Worm (Caenorhabditis elegans) whole organism, late embryonic: Measurements from ENCODE around the gene dmsr-11.

ENCODE experiments used
- ceh-9 ChIP-seq: sonication (generic microtip); optimal IDR thresholded peaks from 2 replicates; lab custom pipeline; 2016; ENCODE audit warnings: mild to moderate bottlenecking, missing genetic modification characterization, inconsistent platforms, missing compliant biosample characterization
- dve-1 ChIP-seq: sonication (generic microtip); optimal IDR thresholded peaks from 2 replicates; lab custom pipeline; 2017; ENCODE audit warnings: antibody characterized with exemption, mild to moderate bottlenecking, missing genetic modification characterization, missing compliant biosample characterization
- elt-2 ChIP-seq: sonication (generic microtip); optimal IDR thresholded peaks from 2 replicates; lab custom pipeline; 2016; ENCODE audit warnings: missing genetic modification reagents, missing genetic modification characterization, missing compliant biosample characterization
- hlh-13 ChIP-seq: fragments of 200-800 bp; sonication (Bioruptor generic); optimal IDR thresholded peaks from 2 replicates; lab custom pipeline; 2018; ENCODE audit warnings: mild to moderate bottlenecking, missing genetic modification characterization, missing compliant biosample characterization
- hlh-15 ChIP-seq: sonication (generic microtip); optimal IDR thresholded peaks from 2 replicates; lab custom pipeline; 2016; ENCODE audit warnings: missing genetic modification characterization, missing compliant biosample characterization
- lim-6 ChIP-seq: sonication (generic microtip); optimal IDR thresholded peaks from 2 replicates; lab custom pipeline; 2016; ENCODE audit warnings: missing genetic modification characterization, missing compliant biosample characterization
- nfya-1 ChIP-seq: sonication (generic microtip); optimal IDR thresholded peaks from 2 replicates; lab custom pipeline; 2017; ENCODE audit warnings: missing genetic modification characterization, mild to moderate bottlenecking, missing compliant biosample characterization, antibody characterized with exemption, moderate library complexity
- nhr-11 ChIP-seq: fragments of 150-350 bp; optimal IDR thresholded peaks from 2 replicates; lab custom pipeline; 2014; ENCODE audit warnings: missing biosample characterization, missing genetic modification characterization
- pha-4 ChIP-seq: fragments of 150-350 bp; optimal IDR thresholded peaks from 2 replicates; lab custom pipeline; 2018; ENCODE audit warnings: missing biosample characterization, missing genetic modification reagents, missing genetic modification characterization
- pqm-1 ChIP-seq: sonication (generic microtip); optimal IDR thresholded peaks from 2 replicates; lab custom pipeline; 2016; ENCODE audit warnings: missing genetic modification characterization, missing compliant biosample characterization
- tbx-2 ChIP-seq: sonication (generic microtip); optimal IDR thresholded peaks from 2 replicates; lab custom pipeline; 2016; ENCODE audit warnings: missing genetic modification characterization, missing compliant biosample characterization
- unc-55 ChIP-seq: sonication (generic microtip); optimal IDR thresholded peaks from 2 replicates; lab custom pipeline; 2017; ENCODE audit warnings: missing biosample characterization, missing genetic modification reagents, missing genetic modification characterization
- ztf-16 ChIP-seq: sonication (generic microtip); optimal IDR thresholded peaks from 2 replicates; lab custom pipeline; 2017; ENCODE audit warnings: missing genetic modification characterization, missing compliant biosample characterization

DNA sequence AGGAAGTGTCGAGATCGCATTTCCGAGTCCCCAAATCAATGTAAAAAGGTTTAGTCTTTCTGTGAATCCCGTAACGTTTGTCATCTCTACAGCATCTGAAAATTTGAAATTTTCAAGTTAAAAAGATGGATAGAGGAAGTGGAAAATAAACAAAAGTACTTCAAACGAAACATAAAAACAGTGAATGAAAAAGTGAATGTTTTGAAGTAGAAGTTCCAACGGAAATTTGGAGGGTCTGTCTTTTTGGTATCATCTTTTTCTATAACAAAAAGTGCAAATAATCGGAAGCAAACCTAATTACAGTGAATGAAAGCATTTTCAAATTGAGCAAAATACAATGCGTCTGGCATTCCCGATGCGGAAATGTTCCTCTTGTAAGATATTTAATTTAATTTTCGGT is 42.6 kb upstream of the dmsr-11 start, which contains the start of gene lgc-54:
- TF ChIP-seq nfya-1 (tag; lab: Kevin White, UChicago) (no peak), elt-2 (tag; lab: Kevin White, UChicago) (no peak), hlh-15 (no peak), ceh-9 (no peak), nhr-11 (tag; lab: Kevin White, UChicago) (no peak), lim-6 (tag; lab: Kevin White, UChicago) (no peak), hlh-13 (GFP tag; lab: Kevin White, UChicago) (no peak), pha-4 (tag; lab: Kevin White, UChicago) (no peak), dve-1 (no peak), unc-55 (GFP tag; lab: Kevin White, UChicago) (no peak), pqm-1 (tag; lab: Kevin White, UChicago) (no peak), tbx-2 (tag; lab: Kevin White, UChicago) (no peak), ztf-16 (tag; lab: Kevin White, UChicago) (no peak)
